Fruit fly (Drosophila melanogaster): Measurements from ENCODE around the gene CG7029.
A peak's percentile ranks its signal among the peaks of the same experiment; 100 is the strongest.

The CG7029 gene

dm6 chr3R:22807132-22807531, 56.4 kb downstream of the CG7029 start:
- TF ChIP-seq CG8159 (tag; optimal IDR thresholded peaks at IDR 0.05) (peak; percentile 16), gl (tag; optimal IDR thresholded peaks at IDR 0.05) (no peak)

DNA sequence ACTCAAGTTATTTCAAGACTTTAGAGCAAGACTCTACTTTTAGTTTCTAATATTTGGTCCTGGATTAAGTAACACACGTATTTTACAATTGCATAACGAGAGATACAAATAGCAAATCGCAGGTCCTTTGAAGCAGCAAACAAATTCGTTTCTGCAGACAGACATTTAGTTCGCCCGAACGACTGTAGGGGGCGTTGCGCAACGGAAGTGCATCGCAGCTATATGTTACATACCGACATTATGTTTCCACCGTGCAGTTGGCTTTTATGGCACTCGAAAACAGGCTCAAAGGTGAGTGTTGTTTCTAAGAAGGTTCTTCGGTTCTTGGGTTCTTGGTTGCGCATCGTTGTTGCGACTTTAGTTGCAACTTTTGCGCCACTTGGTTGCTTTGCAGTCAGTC, 59.6 kb downstream of the CG7029 start:
- TF ChIP-seq CG10348 (GFP tag; IDR thresholded peaks at IDR 0.05) (no peak), Ets98B (GFP tag; IDR thresholded peaks at IDR 0.05) (no peak), CG15710 (tag; optimal IDR thresholded peaks at IDR 0.05) (no peak), CG14655 (GFP tag; optimal IDR thresholded peaks at IDR 0.05) (no peak), CG32121 (GFP tag; IDR thresholded peaks at IDR 0.05) (no peak), CG13204 (GFP tag; optimal IDR thresholded peaks at IDR 0.05) (no peak), gl (tag; optimal IDR thresholded peaks at IDR 0.05) (no peak), Pif1A (GFP tag; optimal IDR thresholded peaks at IDR 0.05) (no peak)

DNA sequence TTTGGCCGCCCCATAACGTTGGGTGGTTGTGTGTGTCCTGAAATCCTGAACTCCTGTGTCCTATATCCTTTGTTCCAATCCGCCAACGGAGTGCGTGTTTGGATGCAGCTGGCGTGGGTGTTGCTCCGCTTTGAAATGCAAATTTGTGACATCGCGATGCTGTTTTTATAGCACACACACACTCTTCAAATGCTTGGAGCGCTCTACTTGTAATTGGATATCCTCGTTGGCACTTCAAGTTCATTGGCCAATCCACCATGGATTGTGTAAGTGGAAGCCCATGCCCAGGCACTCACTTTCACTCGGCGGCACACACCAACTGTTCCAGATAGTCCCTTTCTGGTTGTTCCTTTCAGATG, 65.4 kb downstream of the CG7029 start, which contains the start of gene CG13840:
Gene CG13840, minus strand, starts transcription at position 101 of the 359 bp plus-strand sequence.
- TF ChIP-seq CG17806 (tag; optimal IDR thresholded peaks at IDR 0.05) (no peak), fd96Ca (GFP tag; IDR thresholded peaks at IDR 0.05) (no peak), CG14655 (GFP tag; optimal IDR thresholded peaks at IDR 0.05) (no peak), D1 (tag; optimal IDR thresholded peaks at IDR 0.05) (no peak), CG8159 (tag; optimal IDR thresholded peaks at IDR 0.05) (no peak), CG15710 (tag; optimal IDR thresholded peaks at IDR 0.05) (no peak), CG8301 (tag; optimal IDR thresholded peaks at IDR 0.05) (no peak), Snoo (tag; optimal IDR thresholded peaks at IDR 0.05) (no peak), CG34367 (tag; optimal IDR thresholded peaks at IDR 0.05) (no peak), CG13204 (GFP tag; optimal IDR thresholded peaks at IDR 0.05) (no peak), EcR (GFP tag; optimal IDR thresholded peaks at IDR 0.05) (no peak), CG9948 (tag; optimal IDR thresholded peaks at IDR 0.05) (no peak), Pif1A (GFP tag; optimal IDR thresholded peaks at IDR 0.05) (no peak), gl (tag; optimal IDR thresholded peaks at IDR 0.05) (no peak), CG10348 (GFP tag; IDR thresholded peaks at IDR 0.05) (no peak), CG4496 (GFP tag; IDR thresholded peaks at IDR 0.05) (no peak)

DNA sequence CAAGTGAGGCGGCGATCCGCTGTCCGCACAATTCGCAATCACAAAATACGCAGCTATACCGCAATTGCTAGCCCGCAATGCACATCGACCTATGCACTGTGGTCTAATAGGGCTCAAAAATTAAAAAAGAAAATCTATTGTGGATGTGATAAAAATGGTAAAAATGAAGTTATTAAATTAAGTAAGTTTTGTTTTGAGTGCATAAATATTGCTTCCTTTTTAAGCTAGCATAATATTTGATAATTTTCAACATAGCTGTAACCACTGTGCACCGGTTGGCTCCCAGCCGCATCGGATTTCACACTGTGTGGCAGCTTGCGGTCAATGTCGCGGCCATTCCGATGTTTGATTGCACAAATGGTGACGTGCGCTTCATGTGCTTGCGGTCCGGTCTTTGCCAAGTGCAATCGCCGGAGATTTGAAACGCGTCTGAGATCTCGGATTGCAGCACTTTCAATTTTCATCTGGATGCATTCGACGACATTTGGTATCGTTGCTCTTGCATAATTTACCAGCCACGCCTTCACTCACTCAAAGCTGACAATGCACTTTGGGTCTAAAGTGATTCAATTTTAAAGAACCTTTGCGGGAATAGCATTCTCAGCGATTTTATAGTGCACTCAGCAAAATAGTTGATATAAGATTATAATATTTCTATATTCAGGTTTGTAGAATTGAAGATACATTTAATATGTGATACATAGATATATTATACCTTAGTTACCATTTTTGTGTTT, 65.9 kb downstream of the CG7029 start:
- TF ChIP-seq CG14655 (GFP tag; optimal IDR thresholded peaks at IDR 0.05) (peak; percentile 49), CG4496 (GFP tag; IDR thresholded peaks at IDR 0.05) (peak; percentile 77; the same call in 2 of the 3 replicates), CG34367 (tag; optimal IDR thresholded peaks at IDR 0.05) (peak; percentile 6), CG32121 (GFP tag; IDR thresholded peaks at IDR 0.05) (no peak), CG15710 (tag; optimal IDR thresholded peaks at IDR 0.05) (peak; percentile 53), fd96Ca (GFP tag; IDR thresholded peaks at IDR 0.05) (peak; percentile 62; the same call in 2 of the 3 replicates), Pif1B (GFP tag; optimal IDR thresholded peaks at IDR 0.05) (peak; percentile 18), CG8301 (tag; optimal IDR thresholded peaks at IDR 0.05) (peak; percentile 24), CG8159 (tag; optimal IDR thresholded peaks at IDR 0.05) (peak; percentile 56), EcR (GFP tag; optimal IDR thresholded peaks at IDR 0.05) (no peak), CG17806 (tag; optimal IDR thresholded peaks at IDR 0.05) (no peak), CG12605 (GFP tag; IDR thresholded peaks at IDR 0.05) (0 out of 2 replicates have a peak, but pooled peaks have one; percentile 33), rn (GFP tag; IDR thresholded peaks at IDR 0.05) (0 out of 2 replicates have a peak, but pooled peaks have one; percentile 7), Pif1A (GFP tag; optimal IDR thresholded peaks at IDR 0.05) (peak; percentile 20), Ets98B (GFP tag; IDR thresholded peaks at IDR 0.05) (peak; percentile 56), CG13204 (GFP tag; optimal IDR thresholded peaks at IDR 0.05) (no peak)

dm6 chr3R:22822729-22823128, 72.0 kb downstream of the CG7029 start:
- no peak for TF ChIP-seq CG12605 (GFP tag; IDR thresholded peaks at IDR 0.05)
- TF ChIP-seq CG10348 (GFP tag; IDR thresholded peaks at IDR 0.05), result no peak
- no peak for TF ChIP-seq CG9948 (tag; optimal IDR thresholded peaks at IDR 0.05)
- no peak for TF ChIP-seq CG34367 (tag; optimal IDR thresholded peaks at IDR 0.05)
- TF ChIP-seq CG13204 (GFP tag; optimal IDR thresholded peaks at IDR 0.05), result no peak
- no peak for TF ChIP-seq CG32121 (GFP tag; IDR thresholded peaks at IDR 0.05)
- no peak for TF ChIP-seq gl (tag; optimal IDR thresholded peaks at IDR 0.05)
- no peak for TF ChIP-seq CG15710 (tag; optimal IDR thresholded peaks at IDR 0.05)
- TF ChIP-seq CG14655 (GFP tag; optimal IDR thresholded peaks at IDR 0.05), result no peak
- TF ChIP-seq D1 (tag; optimal IDR thresholded peaks at IDR 0.05), result no peak
- TF ChIP-seq CG4496 (GFP tag; IDR thresholded peaks at IDR 0.05), result no peak
- no peak for TF ChIP-seq Pif1B (GFP tag; optimal IDR thresholded peaks at IDR 0.05)
- no peak for TF ChIP-seq rn (GFP tag; IDR thresholded peaks at IDR 0.05)
- no peak for TF ChIP-seq CG8159 (tag; optimal IDR thresholded peaks at IDR 0.05)
- no peak for TF ChIP-seq CG17806 (tag; optimal IDR thresholded peaks at IDR 0.05)
- TF ChIP-seq EcR (GFP tag; optimal IDR thresholded peaks at IDR 0.05), result no peak
- no peak for TF ChIP-seq Pif1A (GFP tag; optimal IDR thresholded peaks at IDR 0.05)
- TF ChIP-seq CG8301 (tag; optimal IDR thresholded peaks at IDR 0.05), result no peak
- TF ChIP-seq fd96Ca (GFP tag; IDR thresholded peaks at IDR 0.05), result no peak
- TF ChIP-seq Ets98B (GFP tag; IDR thresholded peaks at IDR 0.05), result no peak

DNA sequence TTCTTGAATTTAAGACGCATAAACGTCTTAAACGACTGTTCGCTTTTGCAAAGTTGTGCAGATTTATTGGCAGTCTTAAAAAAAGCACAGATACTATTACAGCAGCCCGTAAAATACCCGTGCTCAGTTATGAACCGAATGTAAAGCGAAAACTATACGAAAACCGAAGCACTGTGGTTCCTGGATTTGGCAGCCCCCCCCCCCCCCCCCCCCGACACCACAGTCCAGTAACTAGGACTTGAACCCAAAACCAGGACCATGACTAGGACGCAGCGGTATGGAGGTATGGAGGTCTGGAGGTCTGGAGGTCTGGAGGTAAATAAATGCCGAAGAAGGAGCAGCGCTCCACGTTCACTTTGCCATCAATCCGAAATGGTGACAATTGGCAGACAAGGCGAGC, 82.7 kb downstream of the CG7029 start:
- no peak for TF ChIP-seq Pif1B (GFP tag; optimal IDR thresholded peaks at IDR 0.05)
- TF ChIP-seq fd96Ca (GFP tag; IDR thresholded peaks at IDR 0.05), result no peak
- TF ChIP-seq CG12605 (GFP tag; IDR thresholded peaks at IDR 0.05), result no peak
- TF ChIP-seq Snoo (tag; optimal IDR thresholded peaks at IDR 0.05), result no peak
- no peak for TF ChIP-seq CG14655 (GFP tag; optimal IDR thresholded peaks at IDR 0.05)
- no peak for TF ChIP-seq CG32121 (GFP tag; IDR thresholded peaks at IDR 0.05)
- TF ChIP-seq CG9948 (tag; optimal IDR thresholded peaks at IDR 0.05), result no peak
- no peak for TF ChIP-seq D1 (tag; optimal IDR thresholded peaks at IDR 0.05)
